Worm (Caenorhabditis elegans) whole organism, mixed stage, embryonic: Measurements from ENCODE around the gene pitp-1.

Source experiments
- cnd-1 ChIP-seq: fragments of 200-800 bp; sonication (Bioruptor generic); optimal IDR thresholded peaks from 2 replicates; lab custom pipeline; 2018; ENCODE audit warnings: mild to moderate bottlenecking, missing genetic modification characterization, missing compliant biosample characterization
- elt-1 ChIP-seq: sonication (generic microtip); optimal IDR thresholded peaks from 2 replicates; lab custom pipeline; 2017; ENCODE audit warnings: missing genetic modification characterization, mild to moderate bottlenecking, missing compliant biosample characterization, antibody characterized with exemption, moderate library complexity, borderline replicate concordance; ENCODE audit not compliant: insufficient read depth
- flh-1 ChIP-seq: fragments of 200-800 bp; sonication (Bioruptor generic); optimal IDR thresholded peaks from 2 replicates; lab custom pipeline; 2018; ENCODE audit warnings: mild to moderate bottlenecking, missing genetic modification characterization, moderate library complexity, missing compliant biosample characterization
- nhr-237 ChIP-seq: fragments of 150-350 bp; optimal IDR thresholded peaks from 2 replicates; lab custom pipeline; 2014; ENCODE audit warnings: missing biosample characterization, missing genetic modification characterization
- nhr-28 ChIP-seq: fragments of 150-350 bp; optimal IDR thresholded peaks from 2 replicates; lab custom pipeline; 2014; ENCODE audit warnings: missing biosample characterization, missing genetic modification characterization
- unc-39 ChIP-seq: fragments of 150-350 bp; optimal IDR thresholded peaks from 2 replicates; lab custom pipeline; 2014; ENCODE audit warnings: missing biosample characterization, missing genetic modification characterization

DNA sequence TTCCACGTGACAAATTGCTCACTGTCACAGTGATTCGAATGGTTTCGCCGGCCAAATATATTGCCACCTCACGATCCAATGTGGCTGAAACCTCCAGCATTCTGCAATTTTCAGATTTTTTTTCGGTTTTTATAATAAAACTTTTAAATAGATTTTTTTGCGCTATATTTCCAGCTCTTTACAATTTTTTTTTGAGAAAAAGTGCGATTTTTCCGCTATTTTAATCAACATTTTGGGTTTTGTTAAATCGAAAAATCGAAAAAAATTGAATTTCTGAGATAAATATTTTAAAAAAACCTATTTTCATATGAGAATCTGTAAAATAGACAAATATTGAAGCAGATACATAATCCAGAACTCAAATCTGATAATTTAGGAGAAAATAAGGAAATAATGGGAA is 30.6 kb downstream of the pitp-1 start, which contains the start of gene M01F1.9:
- no peak for TF ChIP-seq nhr-28 (tag; lab: Kevin White, UChicago)
- TF ChIP-seq elt-1: no peak
- no peak for TF ChIP-seq nhr-237 (tag; lab: Kevin White, UChicago)
- TF ChIP-seq cnd-1: no peak
- no peak for TF ChIP-seq flh-1 (GFP tag; lab: Kevin White, UChicago)
- no peak for TF ChIP-seq unc-39 (tag; lab: Kevin White, UChicago)
